Fruit fly (Drosophila melanogaster): ENCODE data around the gene CG8492.

The CG8492 gene

dm6 chr3L:7726285-7726684 lies 5.7 kb downstream of the CG8492 start, which contains the start of gene CG7457 (continued):
- TF ChIP-seq ato (GFP tag; IDR thresholded peaks at IDR 0.05; ENCODE audit: partially characterized antibody) (peak; percentile 90), CG12155 (GFP tag; optimal IDR thresholded peaks at IDR 0.05) (no peak), ham (GFP tag; IDR thresholded peaks at IDR 0.05) (no peak), HHEX (GFP tag; optimal IDR thresholded peaks at IDR 0.05) (no peak), NC2β (GFP tag; optimal IDR thresholded peaks at IDR 0.05) (no peak), sug (tag; optimal IDR thresholded peaks at IDR 0.05) (no peak), CG11456 (GFP tag; IDR thresholded peaks at IDR 0.05) (no peak), Nf-YC (tag; optimal IDR thresholded peaks at IDR 0.05) (no peak), CG10321 (GFP tag; IDR thresholded peaks at IDR 0.05) (no peak), Sry-δ (GFP tag; optimal IDR thresholded peaks at IDR 0.05) (peak; percentile 76), CG7987 (GFP tag; optimal IDR thresholded peaks at IDR 0.05) (no peak), CG17359 (tag; optimal IDR thresholded peaks at IDR 0.05) (no peak), CG2120 (GFP tag; optimal IDR thresholded peaks at IDR 0.05) (no peak), ap (GFP tag; IDR thresholded peaks at IDR 0.05) (no peak), nerfin-2 (GFP tag; IDR thresholded peaks at IDR 0.05; ENCODE audit: partially characterized antibody) (peak; percentile 86), unpg (GFP tag; optimal IDR thresholded peaks at IDR 0.05) (no peak), hbn (GFP tag; IDR thresholded peaks at IDR 0.05; ENCODE audit: partially characterized antibody) (peak; percentile 93), caup (GFP tag; optimal IDR thresholded peaks at IDR 0.05; ENCODE audit: severe bottlenecking) (no peak), dmrt11E (tag; optimal IDR thresholded peaks at IDR 0.05) (no peak), bowl (GFP tag; IDR thresholded peaks at IDR 0.05) (no peak), slou (GFP tag; optimal IDR thresholded peaks at IDR 0.05) (no peak), CG2116 (GFP tag; optimal IDR thresholded peaks at IDR 0.05) (peak; percentile 59), CG10959 (GFP tag; IDR thresholded peaks at IDR 0.05) (no peak), salm (tag; optimal IDR thresholded peaks at IDR 0.05) (no peak), Asciz (GFP tag; optimal IDR thresholded peaks at IDR 0.05) (no peak), NC2α (GFP tag; optimal IDR thresholded peaks at IDR 0.05) (no peak), sqz (GFP tag; optimal IDR thresholded peaks at IDR 0.05) (no peak), fd3F (GFP tag; optimal IDR thresholded peaks at IDR 0.05) (no peak), fd64A (GFP tag; optimal IDR thresholded peaks at IDR 0.05) (no peak), MESR4 (GFP tag; optimal IDR thresholded peaks at IDR 0.05) (peak; percentile 44), CG10267 (tag; optimal IDR thresholded peaks at IDR 0.05) (peak; percentile 10), Kr (GFP tag; optimal IDR thresholded peaks at IDR 0.05) (no peak), ewg (GFP tag; optimal IDR thresholded peaks at IDR 0.05) (no peak), Side (GFP tag; optimal IDR thresholded peaks at IDR 0.05) (no peak), kah (GFP tag; optimal IDR thresholded peaks at IDR 0.05) (no peak), bbx (GFP tag; IDR thresholded peaks at IDR 0.05; ENCODE audit: partially characterized antibody) (peak; percentile 95), CkIIα-i1 (GFP tag; IDR thresholded peaks at IDR 0.05) (no peak), CG7786 (GFP tag; optimal IDR thresholded peaks at IDR 0.05) (no peak), CG1792 (GFP tag; optimal IDR thresholded peaks at IDR 0.05) (no peak), CG7745 (tag; optimal IDR thresholded peaks at IDR 0.05) (no peak), CG7839 (tag; optimal IDR thresholded peaks at IDR 0.05) (no peak), nmo (GFP tag; optimal IDR thresholded peaks at IDR 0.05) (peak; percentile 32), Nf-YA (GFP tag; IDR thresholded peaks at IDR 0.05) (no peak), CG16863 (GFP tag; optimal IDR thresholded peaks at IDR 0.05) (no peak), oc (tag; optimal IDR thresholded peaks at IDR 0.05) (no peak), CG4730 (GFP tag; IDR thresholded peaks at IDR 0.05) (no peak), CG2129 (GFP tag; IDR thresholded peaks at IDR 0.05; ENCODE audit: partially characterized antibody) (peak; percentile 81; the same call in 1 of the 2 replicates), CG10274 (GFP tag; optimal IDR thresholded peaks at IDR 0.05) (no peak), CG6791 (GFP tag; IDR thresholded peaks at IDR 0.05; ENCODE audit: partially characterized antibody) (peak; percentile 97), twi (tag; optimal IDR thresholded peaks at IDR 0.05) (no peak), Hsf (GFP tag; optimal IDR thresholded peaks at IDR 0.05) (no peak)

Data from whole organism, embryonic.